Fruit fly (Drosophila melanogaster): Measurements from ENCODE around the gene disco-r.
A peak's percentile ranks its signal among the peaks of the same experiment; 100 is the strongest.

Gene disco-r

dm6 chrX:16171427-16171826, 22.6 kb upstream of the disco-r start (continued):
- TF ChIP-seq nom (GFP tag; optimal IDR thresholded peaks at IDR 0.05): no peak
- TF ChIP-seq Hr78 (GFP tag; optimal IDR thresholded peaks at IDR 0.05): no peak
- TF ChIP-seq CG2712 (tag; optimal IDR thresholded peaks at IDR 0.05): peak; percentile 19
- no peak for TF ChIP-seq CG13894 (tag; optimal IDR thresholded peaks at IDR 0.05)
- TF ChIP-seq so (GFP tag; IDR thresholded peaks at IDR 0.05): no peak
- TF ChIP-seq ATbp (GFP tag; optimal IDR thresholded peaks at IDR 0.05): no peak
- no peak for TF ChIP-seq Fer1 (GFP tag; optimal IDR thresholded peaks at IDR 0.05)
- no peak for TF ChIP-seq Max (GFP tag; optimal IDR thresholded peaks at IDR 0.05)
- TF ChIP-seq dmrt99B (tag; optimal IDR thresholded peaks at IDR 0.05): peak; percentile 17
- TF ChIP-seq da (GFP tag; optimal IDR thresholded peaks at IDR 0.05): no peak
- no peak for TF ChIP-seq vnd (GFP tag; IDR thresholded peaks at IDR 0.05; ENCODE audit: partially characterized antibody)
- no peak for TF ChIP-seq repo (GFP tag; optimal IDR thresholded peaks at IDR 0.05)
- TF ChIP-seq Poxn (GFP tag; IDR thresholded peaks at IDR 0.05): no peak
- no peak for TF ChIP-seq CG16779 (GFP tag; IDR thresholded peaks at IDR 0.05)
- TF ChIP-seq CG14965 (GFP tag; optimal IDR thresholded peaks at IDR 0.05; ENCODE audit: borderline replicate concordance): no peak
- TF ChIP-seq CG9817 (tag; optimal IDR thresholded peaks at IDR 0.05): no peak
- no peak for TF ChIP-seq CG10654 (GFP tag; optimal IDR thresholded peaks at IDR 0.05)
- no peak for TF ChIP-seq Chrac-16 (GFP tag; optimal IDR thresholded peaks at IDR 0.05)
- TF ChIP-seq kah (GFP tag; optimal IDR thresholded peaks at IDR 0.05): no peak
- TF ChIP-seq CG13287 (GFP tag; IDR thresholded peaks at IDR 0.05; ENCODE audit: partially characterized antibody): no peak
- no peak for TF ChIP-seq pum (GFP tag; optimal IDR thresholded peaks at IDR 0.05)
- no peak for TF ChIP-seq Dref (GFP tag; IDR thresholded peaks at IDR 0.05)
- TF ChIP-seq Lpt (GFP tag; optimal IDR thresholded peaks at IDR 0.05): no peak
- TF ChIP-seq CG9727 (GFP tag; optimal IDR thresholded peaks at IDR 0.05): peak; percentile 40
- peak; percentile 80 for TF ChIP-seq sens (GFP tag)
- no peak for TF ChIP-seq CG5953 (GFP tag; IDR thresholded peaks at IDR 0.05)
- no peak for TF ChIP-seq Hr39 (optimal IDR thresholded peaks at IDR 0.05)
- TF ChIP-seq Trl (optimal IDR thresholded peaks at IDR 0.05): no peak
- no peak for TF ChIP-seq Trl (GFP tag; optimal IDR thresholded peaks at IDR 0.05)
- no peak for TF ChIP-seq slbo (GFP tag; IDR thresholded peaks at IDR 0.05)
- no peak for TF ChIP-seq pnt (GFP tag; optimal IDR thresholded peaks at IDR 0.05)
- no peak for TF ChIP-seq NC2α (GFP tag; optimal IDR thresholded peaks at IDR 0.05)
- no peak for TF ChIP-seq NfI (GFP tag; optimal IDR thresholded peaks at IDR 0.05)
- TF ChIP-seq lmd (GFP tag; IDR thresholded peaks at IDR 0.05): no peak
- TF ChIP-seq ewg (GFP tag; optimal IDR thresholded peaks at IDR 0.05): no peak
- no peak for TF ChIP-seq ERR (GFP tag; optimal IDR thresholded peaks at IDR 0.05)
- TF ChIP-seq lbe (GFP tag; optimal IDR thresholded peaks at IDR 0.05): no peak

dm6 chrX:16158270-16158926, 9.6 kb upstream of the disco-r start:
- TF ChIP-seq CG9215 (GFP tag; IDR thresholded peaks at IDR 0.05): peak; percentile 43
- TF ChIP-seq CG17912 (GFP tag; optimal IDR thresholded peaks at IDR 0.05): no peak
- no peak for TF ChIP-seq CG32772 (GFP tag; IDR thresholded peaks at IDR 0.05)
- TF ChIP-seq shn (GFP tag; optimal IDR thresholded peaks at IDR 0.05): peak; percentile 56
- no peak for TF ChIP-seq D19B (GFP tag; optimal IDR thresholded peaks at IDR 0.05)
- peak; percentile 35 for TF ChIP-seq NfI (GFP tag; optimal IDR thresholded peaks at IDR 0.05)
- TF ChIP-seq Poxn (GFP tag; IDR thresholded peaks at IDR 0.05): no peak
- no peak for TF ChIP-seq Dad (GFP tag; optimal IDR thresholded peaks at IDR 0.05)
- TF ChIP-seq CG9932 (GFP tag; IDR thresholded peaks at IDR 0.05): peak; percentile 18; the same call in 1 of the 2 replicates
- no peak for TF ChIP-seq zen (tag; optimal IDR thresholded peaks at IDR 0.05)
- peak; percentile 65 for TF ChIP-seq phol (tag; optimal IDR thresholded peaks at IDR 0.05)
- no peak for TF ChIP-seq pho (GFP tag; optimal IDR thresholded peaks at IDR 0.05)
- no peak for TF ChIP-seq CG11085 (GFP tag; IDR thresholded peaks at IDR 0.05)
- TF ChIP-seq ap (GFP tag; IDR thresholded peaks at IDR 0.05): no peak
- TF ChIP-seq Dip2 (GFP tag; IDR thresholded peaks at IDR 0.05): no peak
- no peak for TF ChIP-seq CG6272 (GFP tag; IDR thresholded peaks at IDR 0.05)
- TF ChIP-seq CG31441 (GFP tag; IDR thresholded peaks at IDR 0.05): peak; percentile 49; the same call in 1 of the 2 replicates
- TF ChIP-seq CG14965 (GFP tag; optimal IDR thresholded peaks at IDR 0.05; ENCODE audit: borderline replicate concordance): no peak
- peak; percentile 2 for TF ChIP-seq CG10274 (GFP tag; optimal IDR thresholded peaks at IDR 0.05)

All from whole organism, embryonic.